Worm (Caenorhabditis elegans) whole organism, L3 larva: Measurements from ENCODE around the gene F54D10.4.

Experiments used
- lin-39 ChIP-seq: fragments of 150-350 bp; optimal IDR thresholded peaks from 2 replicates; lab custom pipeline; 2018; ENCODE audit warnings: missing biosample characterization, missing genetic modification reagents, missing genetic modification characterization
- nhr-12 ChIP-seq: fragments of 150-350 bp; optimal IDR thresholded peaks from 2 replicates; lab custom pipeline; 2014; ENCODE audit warnings: missing biosample characterization, missing genetic modification characterization

- TF ChIP-seq lin-39 (tag; lab: Kevin White, UChicago): no peak
- no peak for TF ChIP-seq nhr-12
These were observed 1.3 kb downstream of the F54D10.4 start for ce11 chrII:3805518-3805917.
